Worm (Caenorhabditis elegans) whole organism, L1 larva: ENCODE measurements around the gene F56A11.5.

ENCODE experiments used
- C16A3.4 ChIP-seq: fragments of 150-350 bp; optimal IDR thresholded peaks from 2 replicates; lab custom pipeline; 2014; ENCODE audit warnings: missing biosample characterization, missing genetic modification characterization
- F16B12.6 ChIP-seq: fragments of 150-350 bp; optimal IDR thresholded peaks from 2 replicates; lab custom pipeline; 2014; ENCODE audit warnings: missing biosample characterization, missing genetic modification characterization
- Y116A8C.19 ChIP-seq: sonication (generic microtip); optimal IDR thresholded peaks from 2 replicates; lab custom pipeline; 2016; ENCODE audit warnings: missing compliant biosample characterization, missing genetic modification characterization, borderline replicate concordance
- alr-1 ChIP-seq: fragments of 200-800 bp; sonication (Bioruptor generic); optimal IDR thresholded peaks from 2 replicates; lab custom pipeline; 2018; ENCODE audit warnings: borderline replicate concordance, mild to moderate bottlenecking, missing genetic modification characterization, missing compliant biosample characterization
- aly-2 ChIP-seq: fragments of 150-350 bp; optimal IDR thresholded peaks from 2 replicates; lab custom pipeline; 2014; ENCODE audit warnings: missing biosample characterization, missing genetic modification characterization
- ama-1 ChIP-seq: fragments of 150-350 bp; optimal IDR thresholded peaks from 2 replicates; lab custom pipeline; 2014
- ceh-63 ChIP-seq: fragments of 200-800 bp; sonication (Bioruptor generic); optimal IDR thresholded peaks from 2 replicates; lab custom pipeline; 2018; ENCODE audit warnings: mild to moderate bottlenecking, missing genetic modification characterization, missing compliant biosample characterization
- ceh-8 ChIP-seq: fragments of 200-800 bp; sonication (Bioruptor generic); optimal IDR thresholded peaks from 2 replicates; lab custom pipeline; 2018; ENCODE audit warnings: mild to moderate bottlenecking, missing genetic modification characterization, moderate library complexity, missing compliant biosample characterization
- ceh-82 ChIP-seq, 3 experiments: fragments of 150-350 bp in 1 of 3; sonication (generic microtip) in 2 of 3; optimal IDR thresholded peaks; 2 replicates each; lab custom pipeline; 2014 to 2017; ENCODE audit warnings: missing biosample characterization in 3 of 3, missing genetic modification characterization in 3 of 3
- ces-1 ChIP-seq: fragments of 150-350 bp; optimal IDR thresholded peaks from 2 replicates; lab custom pipeline; 2014; ENCODE audit warnings: missing biosample characterization, missing genetic modification reagents, missing genetic modification characterization
- dpl-1 ChIP-seq, 3 experiments: fragments of 150-350 bp in 2 of 3; sonication (generic microtip) in 1 of 3; optimal IDR thresholded peaks; 2 replicates each; lab custom pipeline; 2014 to 2017; ENCODE audit warnings: missing biosample characterization in 3 of 3, missing genetic modification characterization in 3 of 3, missing genetic modification reagents in 3 of 3
- dsc-1 ChIP-seq: sonication (generic microtip); optimal IDR thresholded peaks from 2 replicates; lab custom pipeline; 2016; ENCODE audit warnings: mild to moderate bottlenecking, missing genetic modification characterization, missing compliant biosample characterization
- efl-1 ChIP-seq, 4 experiments: fragments of 150-350 bp; optimal IDR thresholded peaks in 3 of 4; peaks in 1 of 4; 1 replicate in 1 of 4; 2 replicates in 3 of 4; lab custom pipeline; 2014; ENCODE audit warnings: missing biosample characterization in 2 of 4, missing genetic modification characterization in 2 of 4, missing genetic modification reagents in 2 of 4
- egl-13 ChIP-seq: sonication (generic microtip); optimal IDR thresholded peaks from 2 replicates; lab custom pipeline; 2016; ENCODE audit warnings: missing genotype, missing genetic modification reagents, missing genetic modification characterization, missing compliant biosample characterization
- elt-2 ChIP-seq: sonication (generic microtip); optimal IDR thresholded peaks from 2 replicates; lab custom pipeline; 2016; ENCODE audit warnings: missing genetic modification characterization, mild to moderate bottlenecking, inconsistent platforms, missing compliant biosample characterization, missing genetic modification reagents
- elt-3 ChIP-seq, 6 experiments: fragments of 150-350 bp in 1 of 6; sonication (generic microtip); optimal IDR thresholded peaks; 2 replicates each; lab custom pipeline; 2017 to 2018; ENCODE audit warnings: missing biosample characterization in 6 of 6, missing genetic modification characterization in 6 of 6, inconsistent platforms in 1 of 6
- fkh-10 ChIP-seq: sonication (generic microtip); optimal IDR thresholded peaks from 2 replicates; lab custom pipeline; 2017; ENCODE audit warnings: missing biosample characterization, missing genetic modification reagents, missing genetic modification characterization
- fkh-4 ChIP-seq: sonication (generic microtip); optimal IDR thresholded peaks from 2 replicates; lab custom pipeline; 2016; ENCODE audit warnings: missing compliant biosample characterization, missing genetic modification characterization, borderline replicate concordance
- grh-1 ChIP-seq: fragments of 200-800 bp; sonication (Bioruptor generic); IDR thresholded peaks from 2 replicates; pipeline ENCODE4 v1.3.6; 2022; ENCODE audit warnings: missing genetic modification reagents, missing genetic modification characterization, missing compliant biosample characterization
- irx-1 ChIP-seq: sonication (generic microtip); optimal IDR thresholded peaks from 2 replicates; lab custom pipeline; 2016; ENCODE audit warnings: missing genetic modification characterization, missing compliant biosample characterization
- jun-1 ChIP-seq: fragments of 150-350 bp; optimal IDR thresholded peaks from 2 replicates; lab custom pipeline; 2014; ENCODE audit warnings: missing biosample characterization, missing genetic modification reagents, missing genetic modification characterization
- lin-14 ChIP-seq: fragments of 200-800 bp; sonication (Bioruptor generic); optimal IDR thresholded peaks from 2 replicates; lab custom pipeline; 2018; ENCODE audit warnings: mild to moderate bottlenecking, missing genetic modification characterization, moderate library complexity, missing compliant biosample characterization
- lin-35 ChIP-seq, 2 experiments: fragments of 150-350 bp; optimal IDR thresholded peaks; 2 replicates each; lab custom pipeline; 2014; ENCODE audit warnings: missing biosample characterization in 2 of 2, missing genetic modification characterization in 2 of 2, missing genetic modification reagents in 2 of 2
- lsy-2 ChIP-seq, 2 experiments: fragments of 150-350 bp; optimal IDR thresholded peaks; 2 replicates each; lab custom pipeline; 2014; ENCODE audit warnings: missing biosample characterization in 2 of 2, missing genetic modification characterization in 2 of 2
- mab-9 ChIP-seq: fragments of 200-800 bp; sonication (Bioruptor generic); IDR thresholded peaks from 2 replicates; pipeline ENCODE4 v1.3.6; 2022; ENCODE audit warnings: missing genetic modification reagents, missing genetic modification characterization, missing compliant biosample characterization
- mdl-1 ChIP-seq, 2 experiments: fragments of 150-350 bp; optimal IDR thresholded peaks; 2 replicates each; lab custom pipeline; 2014 to 2017; ENCODE audit warnings: missing biosample characterization in 2 of 2, missing genetic modification characterization in 2 of 2, inconsistent platforms in 1 of 2
- mef-2 ChIP-seq: fragments of 150-350 bp; optimal IDR thresholded peaks from 2 replicates; lab custom pipeline; 2014; ENCODE audit warnings: missing biosample characterization, missing genetic modification characterization
- nhr-19 ChIP-seq: fragments of 200-800 bp; sonication (Bioruptor generic); conservative IDR thresholded peaks from 2 replicates; pipeline ENCODE4 v1.3.6; 2022; ENCODE audit warnings: missing genetic modification characterization, missing compliant biosample characterization
- nhr-20 ChIP-seq: sonication (generic microtip); optimal IDR thresholded peaks from 2 replicates; lab custom pipeline; 2016; ENCODE audit warnings: mild to moderate bottlenecking, missing genetic modification characterization, missing compliant biosample characterization
- nhr-237 ChIP-seq: fragments of 150-350 bp; optimal IDR thresholded peaks from 2 replicates; lab custom pipeline; 2014; ENCODE audit warnings: missing biosample characterization, missing genetic modification characterization
- nhr-77 ChIP-seq: fragments of 150-350 bp; optimal IDR thresholded peaks from 2 replicates; lab custom pipeline; 2014; ENCODE audit warnings: missing biosample characterization, missing genetic modification characterization
- nhr-84 ChIP-seq: sonication (generic microtip); optimal IDR thresholded peaks from 2 replicates; lab custom pipeline; 2017; ENCODE audit warnings: missing biosample characterization, missing genetic modification characterization
- nhr-85 ChIP-seq: sonication (generic microtip); peaks from one replicate; lab custom pipeline; 2016; ENCODE audit warnings: missing genetic modification characterization, inconsistent platforms, missing compliant biosample characterization
- nhr-90 ChIP-seq: sonication (generic microtip); optimal IDR thresholded peaks from 2 replicates; lab custom pipeline; 2016; ENCODE audit warnings: mild to moderate bottlenecking, missing genetic modification characterization, missing compliant biosample characterization; ENCODE audit not compliant: poor library complexity
- pag-3 ChIP-seq: sonication (generic microtip); optimal IDR thresholded peaks from 2 replicates; lab custom pipeline; 2017; ENCODE audit warnings: missing genetic modification characterization, mild to moderate bottlenecking, missing compliant biosample characterization, antibody characterized with exemption, borderline replicate concordance; ENCODE audit not compliant: insufficient read depth
- pax-3 ChIP-seq: fragments of 200-800 bp; sonication (Bioruptor generic); optimal IDR thresholded peaks from 2 replicates; lab custom pipeline; 2018; ENCODE audit warnings: mild to moderate bottlenecking, missing genetic modification characterization, moderate library complexity, missing compliant biosample characterization
- snpc-4 ChIP-seq: fragments of 150-350 bp; optimal IDR thresholded peaks from 2 replicates; lab custom pipeline; 2014; ENCODE audit warnings: missing biosample characterization, missing genetic modification characterization
- snu-23 ChIP-seq: sonication (generic microtip); optimal IDR thresholded peaks from 2 replicates; lab custom pipeline; 2016; ENCODE audit warnings: missing genetic modification characterization, missing compliant biosample characterization
- sox-4 ChIP-seq: sonication (generic microtip); optimal IDR thresholded peaks from 2 replicates; lab custom pipeline; 2016; ENCODE audit warnings: missing genetic modification characterization, missing compliant biosample characterization
- sptf-1 ChIP-seq: fragments of 150-350 bp; optimal IDR thresholded peaks from 2 replicates; lab custom pipeline; 2014; ENCODE audit warnings: missing biosample characterization, missing genetic modification characterization
- swsn-7 ChIP-seq: sonication (generic microtip); optimal IDR thresholded peaks from 2 replicates; lab custom pipeline; 2016; ENCODE audit warnings: missing genetic modification characterization, missing compliant biosample characterization
- tbx-2 ChIP-seq: sonication (generic microtip); optimal IDR thresholded peaks from 2 replicates; lab custom pipeline; 2016; ENCODE audit warnings: missing genetic modification characterization, missing compliant biosample characterization
- unc-130 ChIP-seq: fragments of 150-350 bp; optimal IDR thresholded peaks from 2 replicates; lab custom pipeline; 2017; ENCODE audit warnings: missing biosample characterization, missing genetic modification characterization, inconsistent platforms
- unc-30 ChIP-seq: sonication (generic microtip); optimal IDR thresholded peaks from 2 replicates; lab custom pipeline; 2017; ENCODE audit warnings: missing biosample characterization, missing genetic modification characterization
- unc-86 ChIP-seq: sonication (generic microtip); optimal IDR thresholded peaks from 2 replicates; lab custom pipeline; 2016; ENCODE audit warnings: missing genetic modification characterization, missing compliant biosample characterization
- unc-98 ChIP-seq: fragments of 200-800 bp; sonication (Bioruptor generic); IDR thresholded peaks from 2 replicates; pipeline ENCODE4 v1.3.6; 2022; ENCODE audit warnings: missing genetic modification characterization, missing compliant biosample characterization
- xbp-1 ChIP-seq: sonication (generic microtip); optimal IDR thresholded peaks from 2 replicates; lab custom pipeline; 2016; ENCODE audit warnings: missing genetic modification characterization, missing compliant biosample characterization
- zip-4 ChIP-seq: fragments of 200-800 bp; sonication (Bioruptor generic); optimal IDR thresholded peaks from 2 replicates; lab custom pipeline; 2018; ENCODE audit warnings: mild to moderate bottlenecking, missing genetic modification characterization, moderate library complexity, missing compliant biosample characterization
- ztf-11 ChIP-seq, 2 experiments: sonication (generic microtip); optimal IDR thresholded peaks; 2 replicates each; lab custom pipeline; 2016 to 2017; ENCODE audit warnings: missing genetic modification characterization in 2 of 2, missing biosample characterization in 1 of 2, missing compliant biosample characterization in 1 of 2

Gene F56A11.5

DNA sequence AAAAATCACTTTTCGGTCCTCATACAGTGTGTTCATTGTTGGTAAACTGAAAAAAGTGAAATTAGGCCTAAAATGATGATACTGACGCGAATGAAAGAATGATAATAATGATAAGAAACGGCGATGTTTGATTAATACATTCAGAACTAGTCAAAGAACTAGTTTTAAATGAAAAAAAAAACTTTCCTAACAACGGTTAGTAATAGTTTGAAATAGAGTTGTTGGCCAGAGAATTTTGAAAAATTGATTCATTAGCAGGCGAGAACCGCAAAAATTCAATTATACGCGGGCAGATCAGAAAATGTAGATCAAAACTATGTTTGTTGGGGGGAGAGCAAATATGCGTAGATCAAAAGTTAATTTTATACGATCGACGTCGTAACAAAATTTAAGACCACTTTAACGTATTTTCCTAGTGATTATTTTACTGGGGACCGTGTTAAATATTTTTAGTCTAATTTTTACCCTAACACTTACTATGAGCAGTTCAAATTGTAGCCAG is at the start of gene F56A11.5:
TSS of gene F56A11.5 (minus strand) at position 51 of the 502 bp plus-strand sequence.
- no peak for TF ChIP-seq nhr-20 (tag; lab: Kevin White, UChicago)
- no peak for TF ChIP-seq unc-86 (tag; lab: Kevin White, UChicago)
- TF ChIP-seq unc-130, result no peak
- no peak for TF ChIP-seq alr-1
- no peak for TF ChIP-seq elt-3 (tag; optimal IDR thresholded peaks at IDR 0.05; lab: Kevin White, UChicago)
- no peak for TF ChIP-seq sox-4 (tag; lab: Kevin White, UChicago)
- no peak for TF ChIP-seq nhr-90
- TF ChIP-seq, all 84 proteins: peak for 0

DNA sequence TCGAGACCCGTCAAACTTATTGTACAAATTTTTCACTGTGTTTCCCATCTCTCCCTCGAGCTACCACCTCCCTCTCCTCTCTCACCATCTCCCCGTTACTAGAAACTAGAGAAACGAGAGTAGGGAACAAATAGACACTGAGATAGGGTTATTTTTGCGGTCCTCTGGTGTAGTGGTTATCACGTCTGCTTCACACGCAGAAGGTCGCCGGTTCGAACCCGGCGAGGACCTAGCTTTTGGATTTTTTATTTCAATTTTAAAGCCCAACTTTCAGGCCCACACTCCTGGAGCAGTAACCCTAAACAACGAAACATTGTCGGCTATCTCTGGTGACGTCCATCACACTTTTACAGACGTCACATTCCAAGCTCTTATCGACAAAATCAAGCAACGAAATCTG is 49.7 kb upstream of the F56A11.5 start:
- TF ChIP-seq ceh-63 (GFP tag; lab: Kevin White, UChicago) (no peak), pag-3 (tag; lab: Kevin White, UChicago) (no peak), lsy-2 (tag; optimal IDR thresholded peaks at IDR 0.05; lab: Kevin White, UChicago) (peak; percentile 39 to 77), nhr-90 (peak; percentile 24), sptf-1 (no peak), mdl-1 (tag; optimal IDR thresholded peaks at IDR 0.05; lab: Kevin White, UChicago) (peak in 1 of 2 experiments; percentile 39), snu-23 (GFP tag; lab: Kevin White, UChicago) (peak; percentile 72), ceh-82 (tag; optimal IDR thresholded peaks at IDR 0.05; lab: Kevin White, UChicago) (peak in 2 of 3 experiments; percentile 10 to 53), aly-2 (tag; lab: Kevin White, UChicago) (peak; percentile 48), zip-4 (GFP tag; lab: Kevin White, UChicago) (no peak), pax-3 (peak; percentile 13), efl-1 (optimal IDR thresholded peaks at IDR 0.05; lab: Kevin White, UChicago) (peak; percentile 33 to 55), efl-1 (GFP tag; optimal IDR thresholded peaks at IDR 0.05 in 1 of 2; lab: Kevin White, UChicago) (peak; percentile 44 to 96), xbp-1 (peak; percentile 48), mef-2 (tag; lab: Kevin White, UChicago) (no peak), unc-130 (peak; percentile 24), grh-1 (GFP tag; lab: Robert Waterston, UW) (no peak), tbx-2 (tag; lab: Kevin White, UChicago) (peak; percentile 22), ces-1 (no peak), nhr-20 (tag; lab: Kevin White, UChicago) (peak; percentile 51), nhr-237 (no peak), fkh-10 (GFP tag; lab: Kevin White, UChicago) (peak; percentile 32), dsc-1 (tag; lab: Kevin White, UChicago) (peak; percentile 48), unc-86 (tag; lab: Kevin White, UChicago) (no peak), nhr-77 (tag; lab: Kevin White, UChicago) (peak; percentile 56), unc-30 (tag; lab: Kevin White, UChicago) (no peak), fkh-4 (tag; lab: Kevin White, UChicago) (no peak), elt-2 (tag; lab: Kevin White, UChicago) (peak; percentile 9), alr-1 (no peak), nhr-85 (tag; lab: Kevin White, UChicago) (peak; percentile 58), snpc-4 (tag; lab: Kevin White, UChicago) (peak; percentile 27), mab-9 (GFP tag; lab: Robert Waterston, UW) (no peak), C16A3.4 (peak; percentile 71), egl-13 (no peak), swsn-7 (tag; lab: Kevin White, UChicago) (peak; percentile 56), ztf-11 (tag; optimal IDR thresholded peaks at IDR 0.05; lab: Kevin White, UChicago) (no peak), F16B12.6 (tag; lab: Kevin White, UChicago) (peak; percentile 2), irx-1 (peak; percentile 11), ama-1 (no peak), dpl-1 (GFP tag; optimal IDR thresholded peaks at IDR 0.05; lab: Kevin White, UChicago) (peak; percentile 3 to 53 (median 38)), jun-1 (tag; lab: Kevin White, UChicago) (peak; percentile 51), Y116A8C.19 (tag; lab: Kevin White, UChicago) (no peak), lin-14 (GFP tag; lab: Kevin White, UChicago) (peak; percentile 47), nhr-19 (GFP tag; lab: Robert Waterston, UW) (peak; percentile 64), lin-35 (GFP tag; optimal IDR thresholded peaks at IDR 0.05; lab: Kevin White, UChicago) (peak; percentile 36 to 68), ceh-8 (GFP tag; lab: Kevin White, UChicago) (no peak), nhr-84 (no peak), unc-98 (GFP tag; lab: Robert Waterston, UW) (no peak)
